Fruit fly (Drosophila melanogaster) whole organism, embryonic: ENCODE measurements around the gene CG4537.

ENCODE experiments used
- Ada2b ChIP-seq: fragments of 200-800 bp; sonication (Bioruptor generic); IDR thresholded peaks from 2 replicates; pipeline ENCODE4 v1.3.6; 2022; ENCODE audit warnings: missing biosample characterization, missing genetic modification characterization
- Bteb2 ChIP-seq: fragments of 200-800 bp; sonication (Bioruptor generic); optimal IDR thresholded peaks from 2 replicates; lab custom pipeline; 2016; ENCODE audit warnings: missing biosample characterization, missing genetic modification characterization
- CG10209 ChIP-seq: fragments of 200-800 bp; sonication (Bioruptor generic); optimal IDR thresholded peaks from 3 replicates; lab custom pipeline; 2017; ENCODE audit warnings: missing biosample characterization, mild to moderate bottlenecking, missing genetic modification characterization, missing genetic modification reagents
- CG10431 ChIP-seq: fragments of 200-800 bp; sonication (Bioruptor generic); optimal IDR thresholded peaks from 3 replicates; lab custom pipeline; 2018; ENCODE audit warnings: missing biosample characterization, mild to moderate bottlenecking, missing genetic modification characterization
- CG11247 ChIP-seq: fragments of 200-800 bp; sonication (Bioruptor generic); IDR thresholded peaks from 2 replicates; pipeline ENCODE4 v1.3.6; 2022; ENCODE audit warnings: missing biosample characterization, missing genetic modification characterization
- CG13296 ChIP-seq: fragments of 200-800 bp; sonication (Bioruptor generic); optimal IDR thresholded peaks from 3 replicates; lab custom pipeline; 2018; ENCODE audit warnings: missing biosample characterization, mild to moderate bottlenecking, missing genetic modification characterization
- CG13424 ChIP-seq: fragments of 200-800 bp; sonication (Bioruptor generic); optimal IDR thresholded peaks from 2 replicates; lab custom pipeline; 2019; ENCODE audit warnings: missing biosample characterization, mild to moderate bottlenecking, missing genetic modification characterization, moderate library complexity
- CG14441 ChIP-seq: fragments of 200-800 bp; sonication (Bioruptor generic); IDR thresholded peaks from 2 replicates; pipeline ENCODE4 v1.3.6; 2022; ENCODE audit warnings: missing biosample characterization, missing genetic modification characterization
- CG15073 ChIP-seq: fragments of 200-800 bp; sonication (Bioruptor generic); optimal IDR thresholded peaks from 2 replicates; lab custom pipeline; 2016; ENCODE audit warnings: missing biosample characterization, missing genetic modification characterization
- CG16813 ChIP-seq: fragments of 200-800 bp; sonication (Bioruptor generic); IDR thresholded peaks from 3 replicates; pipeline ENCODE4 v1.3.6; 2022; ENCODE audit warnings: missing biosample characterization, missing genetic modification characterization; ENCODE audit not compliant: partially characterized antibody
- CG17328 ChIP-seq: fragments of 200-800 bp; sonication (Bioruptor generic); IDR thresholded peaks from 2 replicates; pipeline ENCODE4 v1.3.6; 2022; ENCODE audit warnings: missing biosample characterization, missing genetic modification characterization
- CG17359 ChIP-seq: fragments of 200-800 bp; sonication (Bioruptor generic); optimal IDR thresholded peaks from 3 replicates; lab custom pipeline; 2018; ENCODE audit warnings: missing biosample characterization, mild to moderate bottlenecking, missing genetic modification characterization, moderate library complexity
- CG3726 ChIP-seq: fragments of 200-800 bp; sonication (Bioruptor generic); IDR thresholded peaks from 3 replicates; pipeline ENCODE4, ENCODE4 v1.3.6; 2022; ENCODE audit warnings: missing biosample characterization, missing genetic modification characterization
- CG6854 ChIP-seq: fragments of 200-800 bp; sonication (Bioruptor generic); optimal IDR thresholded peaks from 3 replicates; lab custom pipeline; 2017; ENCODE audit warnings: missing biosample characterization, mild to moderate bottlenecking, missing genetic modification characterization
- CG7987 ChIP-seq: fragments of 200-800 bp; sonication (Bioruptor generic); optimal IDR thresholded peaks from 2 replicates; lab custom pipeline; 2018; ENCODE audit warnings: missing biosample characterization, mild to moderate bottlenecking, missing genetic modification characterization, moderate library complexity
- CG8388 ChIP-seq: fragments of 200-800 bp; sonication (Bioruptor generic); optimal IDR thresholded peaks from 2 replicates; lab custom pipeline; 2019; ENCODE audit warnings: missing biosample characterization, mild to moderate bottlenecking, missing genetic modification characterization, moderate library complexity
- CG8944 ChIP-seq: fragments of 200-800 bp; sonication (Bioruptor generic); optimal IDR thresholded peaks from 3 replicates; lab custom pipeline; 2016; ENCODE audit warnings: missing biosample characterization, missing genetic modification characterization
- CG9727 ChIP-seq: fragments of 200-800 bp; sonication (Bioruptor generic); optimal IDR thresholded peaks from 3 replicates; lab custom pipeline; 2017; ENCODE audit warnings: missing biosample characterization, mild to moderate bottlenecking, missing genetic modification characterization
- CkIIα-i1 ChIP-seq: fragments of 200-800 bp; sonication (Bioruptor generic); IDR thresholded peaks from 2 replicates; pipeline ENCODE4 v1.3.6; 2022; ENCODE audit warnings: missing biosample characterization, missing genetic modification characterization
- D19B ChIP-seq: fragments of 200-800 bp; sonication (Bioruptor generic); optimal IDR thresholded peaks from 2 replicates; lab custom pipeline; 2017; ENCODE audit warnings: missing biosample characterization, mild to moderate bottlenecking, missing genetic modification characterization
- Ets65A ChIP-seq: fragments of 200-800 bp; sonication (Bioruptor generic); peaks from one replicate; lab custom pipeline; 2016; ENCODE audit warnings: missing biosample characterization, missing genetic modification characterization
- Fer3 ChIP-seq: fragments of 200-800 bp; sonication (Bioruptor generic); optimal IDR thresholded peaks from 2 replicates; lab custom pipeline; 2018; ENCODE audit warnings: missing biosample characterization, mild to moderate bottlenecking, missing genetic modification characterization, moderate library complexity
- H2.0 ChIP-seq: fragments of 200-800 bp; sonication (Bioruptor generic); IDR thresholded peaks from 2 replicates; pipeline ENCODE4 v1.3.6; 2022; ENCODE audit warnings: missing biosample characterization, missing genetic modification characterization
- Hand ChIP-seq: fragments of 200-800 bp; sonication (Bioruptor generic); optimal IDR thresholded peaks from 2 replicates; lab custom pipeline; 2017; ENCODE audit warnings: mild to moderate bottlenecking, missing biosample characterization, missing genetic modification reagents, missing genetic modification characterization
- Hr51 ChIP-seq, 2 experiments: fragments of 200-800 bp; sonication (Bioruptor generic); optimal IDR thresholded peaks; 2 replicates in 1 of 2; 3 replicates in 1 of 2; lab custom pipeline; 2016 to 2018; ENCODE audit warnings: missing biosample characterization in 2 of 2, missing genetic modification characterization in 2 of 2, mild to moderate bottlenecking in 1 of 2, moderate library complexity in 1 of 2
- Hsf ChIP-seq: fragments of 200-800 bp; sonication (Bioruptor generic); optimal IDR thresholded peaks from 3 replicates; lab custom pipeline; 2016; ENCODE audit warnings: missing biosample characterization, missing genetic modification characterization
- MTF-1 ChIP-seq: fragments of 200-800 bp; sonication (Bioruptor generic); optimal IDR thresholded peaks from 2 replicates; lab custom pipeline; 2018; ENCODE audit warnings: missing biosample characterization, mild to moderate bottlenecking, missing genetic modification characterization, borderline replicate concordance
- Nf-YC ChIP-seq: fragments of 200-800 bp; optimal IDR thresholded peaks from 3 replicates; lab custom pipeline; 2019; ENCODE audit warnings: missing biosample characterization, mild to moderate bottlenecking, missing genetic modification characterization, moderate library complexity
- Ssrp ChIP-seq: fragments of 200-800 bp; sonication (Bioruptor generic); optimal IDR thresholded peaks from 2 replicates; lab custom pipeline; 2018; ENCODE audit warnings: missing biosample characterization, mild to moderate bottlenecking, missing genetic modification characterization, moderate library complexity
- Stat92E ChIP-seq, 3 experiments: fragments of >200 bp in 2 of 3; fragments of 200-800 bp in 1 of 3; sonication (Bioruptor generic) in 1 of 3; optimal IDR thresholded peaks; 2 replicates each; lab custom pipeline; 2017 to 2019; ENCODE audit warnings: missing biosample characterization in 3 of 3, missing genetic modification characterization in 3 of 3, mild to moderate bottlenecking in 1 of 3, moderate library complexity in 1 of 3
- Taf1 ChIP-seq: fragments of 200-800 bp; sonication (Bioruptor generic); IDR thresholded peaks from 2 replicates; pipeline ENCODE4 v1.3.6; 2022; ENCODE audit warnings: missing biosample characterization, missing genetic modification characterization
- abd-A ChIP-seq: fragments of 200-800 bp; sonication (Bioruptor generic); optimal IDR thresholded peaks from 3 replicates; lab custom pipeline; 2019; ENCODE audit warnings: missing biosample characterization, mild to moderate bottlenecking, missing genetic modification characterization, moderate library complexity
- ac ChIP-seq: fragments of 200-800 bp; sonication (Bioruptor generic); optimal IDR thresholded peaks from 3 replicates; lab custom pipeline; 2017; ENCODE audit warnings: missing biosample characterization, mild to moderate bottlenecking, missing genetic modification characterization
- amos ChIP-seq: fragments of 200-800 bp; sonication (Bioruptor generic); IDR thresholded peaks from 2 replicates; pipeline ENCODE4 v1.3.6; 2022; ENCODE audit warnings: missing biosample characterization, missing genetic modification characterization; ENCODE audit not compliant: partially characterized antibody
- aop ChIP-seq: fragments of 200-800 bp; sonication (Bioruptor generic); IDR thresholded peaks from 2 replicates; pipeline ENCODE4 v1.3.6; 2022; ENCODE audit warnings: missing biosample characterization, missing genetic modification characterization
- az2 ChIP-seq: fragments of 200-800 bp; sonication (Bioruptor generic); optimal IDR thresholded peaks from 3 replicates; lab custom pipeline; 2016; ENCODE audit warnings: missing biosample characterization, missing genetic modification characterization
- chif ChIP-seq, 2 experiments: fragments of 200-800 bp; sonication (Bioruptor generic); optimal IDR thresholded peaks; 3 replicates each; lab custom pipeline; 2016; ENCODE audit warnings: missing biosample characterization in 2 of 2, missing genetic modification characterization in 2 of 2
- chinmo ChIP-seq: fragments of 200-800 bp; sonication (Bioruptor generic); IDR thresholded peaks from 4 replicates; pipeline ENCODE4 v1.3.6; 2022; ENCODE audit warnings: missing biosample characterization, missing genetic modification characterization; ENCODE audit not compliant: partially characterized antibody
- exex ChIP-seq: fragments of 200-800 bp; sonication (Bioruptor generic); optimal IDR thresholded peaks from 4 replicates; lab custom pipeline; 2018; ENCODE audit warnings: missing biosample characterization, mild to moderate bottlenecking, missing genetic modification characterization, moderate library complexity
- fd64A ChIP-seq: fragments of 200-800 bp; sonication (Bioruptor generic); optimal IDR thresholded peaks from 3 replicates; lab custom pipeline; 2018; ENCODE audit warnings: missing biosample characterization, mild to moderate bottlenecking, missing genetic modification characterization
- fd96Cb ChIP-seq: fragments of 200-800 bp; sonication (Bioruptor generic); optimal IDR thresholded peaks from 2 replicates; lab custom pipeline; 2018; ENCODE audit warnings: missing biosample characterization, mild to moderate bottlenecking, missing genetic modification characterization, moderate library complexity
- jumu ChIP-seq: fragments of 200-800 bp; sonication (Bioruptor generic); optimal IDR thresholded peaks from 3 replicates; lab custom pipeline; 2016; ENCODE audit warnings: missing biosample characterization, missing genetic modification characterization
- org-1 ChIP-seq: fragments of 200-800 bp; sonication (Bioruptor generic); optimal IDR thresholded peaks from 2 replicates; lab custom pipeline; 2017; ENCODE audit warnings: missing biosample characterization, missing genetic modification characterization
- pnt ChIP-seq: fragments of 200-800 bp; sonication (Bioruptor generic); optimal IDR thresholded peaks from 3 replicates; lab custom pipeline; 2016; ENCODE audit warnings: missing biosample characterization, missing genetic modification characterization
- pum ChIP-seq: fragments of 200-800 bp; sonication (Bioruptor generic); optimal IDR thresholded peaks from 2 replicates; lab custom pipeline; 2016; ENCODE audit warnings: missing biosample characterization, missing genetic modification characterization
- sd ChIP-seq: fragments of 200-800 bp; sonication (Bioruptor generic); optimal IDR thresholded peaks from 3 replicates; lab custom pipeline; 2018; ENCODE audit warnings: missing biosample characterization, mild to moderate bottlenecking, missing genetic modification characterization, moderate library complexity
- tap ChIP-seq: fragments of 200-800 bp; optimal IDR thresholded peaks from 3 replicates; lab custom pipeline; 2019; ENCODE audit warnings: missing biosample characterization, mild to moderate bottlenecking, missing genetic modification characterization, moderate library complexity
- vnd ChIP-seq: fragments of 200-800 bp; sonication (Bioruptor generic); IDR thresholded peaks from 3 replicates; pipeline ENCODE4 v1.3.6; 2022; ENCODE audit warnings: missing biosample characterization, missing genetic modification characterization; ENCODE audit not compliant: partially characterized antibody
- wek ChIP-seq: fragments of 200-800 bp; sonication (Bioruptor generic); optimal IDR thresholded peaks from 3 replicates; lab custom pipeline; 2018; ENCODE audit warnings: missing biosample characterization, mild to moderate bottlenecking, missing genetic modification characterization, moderate library complexity

CG4537 gene

DNA sequence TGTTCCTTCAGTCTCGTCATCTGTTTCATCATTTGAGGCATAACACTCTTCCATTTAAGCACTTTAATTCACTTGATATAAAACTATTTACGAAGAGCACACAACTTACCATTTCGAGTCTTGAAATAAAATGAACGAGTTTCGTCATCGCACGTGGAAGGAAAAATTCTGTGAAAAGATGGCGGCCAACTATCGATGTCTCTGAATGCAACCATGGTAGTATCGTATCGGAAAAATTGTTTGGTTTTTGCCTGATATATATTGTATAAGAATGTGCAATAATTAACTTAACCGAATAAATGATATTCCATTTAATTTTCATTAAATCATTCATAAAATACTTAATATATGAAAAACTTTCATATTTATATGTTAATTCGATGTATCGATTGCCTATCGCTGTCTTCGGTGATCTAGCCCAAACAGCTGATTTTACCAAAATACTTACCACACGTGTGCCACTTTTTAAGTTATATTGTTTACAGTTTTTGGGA, 4.2 kb downstream of the CG4537 start, which contains the start of gene Bka (continued):
- TF ChIP-seq CG13424 (tag; lab: Kevin White, UChicago): peak; percentile 53
- TF ChIP-seq CG15073 (GFP tag; lab: Kevin White, UChicago): no peak
- TF ChIP-seq CG16813 (GFP tag; lab: Robert Waterston, UW): peak; percentile 99
- TF ChIP-seq Hr51 (GFP tag; optimal IDR thresholded peaks at IDR 0.05; lab: Kevin White, UChicago): peak in 1 of 2 experiments; percentile 52
- no peak for TF ChIP-seq pum (GFP tag; lab: Kevin White, UChicago)
- no peak for TF ChIP-seq CG14441 (GFP tag; lab: Robert Waterston, UW)
- peak; percentile 65 for TF ChIP-seq CG7987 (GFP tag; lab: Kevin White, UChicago)
- TF ChIP-seq chinmo (GFP tag; lab: Robert Waterston, UW): peak; percentile 96; the same call in 3 of the 4 replicates
- TF ChIP-seq CG13296 (GFP tag; lab: Kevin White, UChicago): peak; percentile 73
- TF ChIP-seq pnt (GFP tag; lab: Kevin White, UChicago): no peak
- peak; percentile 37 for TF ChIP-seq CG17359 (tag; lab: Kevin White, UChicago)
- TF ChIP-seq fd96Cb (tag; lab: Kevin White, UChicago): no peak
- TF ChIP-seq wek (GFP tag; lab: Kevin White, UChicago): peak; percentile 40
- TF ChIP-seq fd64A (GFP tag; lab: Kevin White, UChicago): peak; percentile 18
- TF ChIP-seq chif (GFP tag; optimal IDR thresholded peaks at IDR 0.05; lab: Kevin White, UChicago): no peak
- no peak for TF ChIP-seq H2.0 (GFP tag; lab: Robert Waterston, UW)
- TF ChIP-seq sd (tag; lab: Kevin White, UChicago): peak; percentile 88
- TF ChIP-seq vnd (GFP tag; lab: Robert Waterston, UW): peak; percentile 98
- no peak for TF ChIP-seq CG6854 (GFP tag; lab: Kevin White, UChicago)
- TF ChIP-seq Hand (GFP tag; lab: Kevin White, UChicago): peak; percentile 56
- no peak for TF ChIP-seq CG3726 (GFP tag; lab: Robert Waterston, UW)
- TF ChIP-seq CkIIα-i1 (GFP tag; lab: Robert Waterston, UW): no peak
- TF ChIP-seq MTF-1: peak; percentile 51
- no peak for TF ChIP-seq D19B (GFP tag; lab: Kevin White, UChicago)
- 0 out of 2 replicates have a peak, but pooled peaks have one; percentile 10 for TF ChIP-seq Ada2b (GFP tag; lab: Robert Waterston, UW)
- TF ChIP-seq tap (tag; lab: Kevin White, UChicago): peak; percentile 56
- no peak for TF ChIP-seq Taf1 (GFP tag; lab: Robert Waterston, UW)
- no peak for TF ChIP-seq Ets65A
- no peak for TF ChIP-seq Ssrp
- peak; percentile 7 for TF ChIP-seq az2 (GFP tag; lab: Kevin White, UChicago)
- peak; percentile 50 for TF ChIP-seq CG8388 (GFP tag; lab: Kevin White, UChicago)
- peak; percentile 95 for TF ChIP-seq amos (GFP tag; lab: Robert Waterston, UW)
- TF ChIP-seq abd-A: no peak
- TF ChIP-seq org-1 (GFP tag; lab: Kevin White, UChicago): peak; percentile 8
- no peak for TF ChIP-seq ac (GFP tag; lab: Kevin White, UChicago)
- peak; percentile 46; the same call in 1 of the 2 replicates for TF ChIP-seq CG17328 (GFP tag; lab: Robert Waterston, UW)
- peak; percentile 46 for TF ChIP-seq exex (tag; lab: Kevin White, UChicago)
- TF ChIP-seq Nf-YC (tag; lab: Kevin White, UChicago): peak; percentile 63
- peak; percentile 17 for TF ChIP-seq Hsf
- TF ChIP-seq Bteb2: no peak
- peak in 1 of 3 experiments; percentile 78 for TF ChIP-seq Stat92E (GFP tag; optimal IDR thresholded peaks at IDR 0.05; lab: Kevin White, UChicago)
- no peak for TF ChIP-seq CG8944 (GFP tag; lab: Kevin White, UChicago)
- TF ChIP-seq CG10209 (GFP tag; lab: Kevin White, UChicago): peak; percentile 24
- TF ChIP-seq jumu (GFP tag; lab: Kevin White, UChicago): no peak
- no peak for TF ChIP-seq CG11247 (GFP tag; lab: Robert Waterston, UW)
- TF ChIP-seq CG10431 (GFP tag; lab: Kevin White, UChicago): peak; percentile 65
- no peak for TF ChIP-seq aop
- peak; percentile 77 for TF ChIP-seq CG9727 (GFP tag; lab: Kevin White, UChicago)
- TF ChIP-seq Fer3 (tag; lab: Kevin White, UChicago): peak; percentile 47
